Worm (Caenorhabditis elegans) whole organism, midembryonic: ENCODE results near the gene nspc-5.

Experiments used
- cog-1 ChIP-seq: sonication (generic microtip); optimal IDR thresholded peaks from 2 replicates; lab custom pipeline; 2016; ENCODE audit warnings: missing genetic modification characterization, missing compliant biosample characterization
- flt-1 ChIP-seq: fragments of 200-800 bp; sonication (Bioruptor generic); IDR thresholded peaks from 2 replicates; pipeline ENCODE4 v1.3.6; 2022; ENCODE audit warnings: missing genetic modification characterization, missing compliant biosample characterization
- med-1 ChIP-seq: sonication (generic microtip); optimal IDR thresholded peaks from 2 replicates; lab custom pipeline; 2017; ENCODE audit warnings: missing genetic modification characterization, mild to moderate bottlenecking, missing compliant biosample characterization, antibody characterized with exemption, missing genetic modification reagents; ENCODE audit not compliant: insufficient read depth
- tab-1 ChIP-seq: fragments of 200-800 bp; sonication (Bioruptor generic); IDR thresholded peaks from 2 replicates; pipeline ENCODE4 v1.3.6; 2022; ENCODE audit warnings: missing genetic modification characterization, missing compliant biosample characterization
- ztf-23 ChIP-seq: fragments of 200-800 bp; sonication (Bioruptor generic); IDR thresholded peaks from 2 replicates; pipeline ENCODE4 v1.3.6; 2022; ENCODE audit warnings: missing genetic modification reagents, missing genetic modification characterization, missing compliant biosample characterization

DNA sequence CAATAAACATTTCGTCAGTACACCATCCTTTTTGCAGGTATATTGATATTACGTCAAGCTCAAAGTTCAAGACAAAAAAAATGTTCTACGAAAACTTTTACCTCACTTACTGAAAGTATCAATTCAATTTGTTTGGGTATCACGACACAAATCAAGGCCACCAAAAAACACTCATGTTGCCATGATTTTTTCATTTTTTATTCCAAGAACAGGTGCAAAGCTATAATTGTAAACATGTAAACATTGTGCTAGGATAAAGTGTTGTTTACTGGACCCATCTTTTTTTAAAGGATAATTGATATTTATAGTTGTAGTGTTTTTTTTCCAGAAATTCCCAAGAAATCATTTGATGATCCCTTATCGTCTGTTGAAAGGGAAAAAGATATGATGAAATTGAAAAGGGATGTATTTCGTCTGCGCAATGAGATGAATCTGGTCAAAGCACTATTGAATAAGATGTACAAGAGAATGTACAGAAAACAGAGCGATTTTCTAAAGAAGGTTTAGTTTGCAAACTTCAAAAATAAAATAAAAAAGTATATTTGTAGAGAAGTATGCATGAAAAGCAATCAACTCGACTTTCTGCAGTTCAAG, 44.3 kb downstream of the nspc-5 start:
- TF ChIP-seq flt-1 (GFP tag; lab: Robert Waterston, UW) = no peak
- no peak for TF ChIP-seq tab-1
- no peak for TF ChIP-seq ztf-23 (GFP tag; lab: Robert Waterston, UW)
- no peak for TF ChIP-seq cog-1 (tag; lab: Kevin White, UChicago)
- TF ChIP-seq med-1 = no peak
